Worm (Caenorhabditis elegans) whole organism, late embryonic: ENCODE data around the gene kreg-1.

ENCODE experiments used
- C38D4.7 ChIP-seq: fragments of 200-800 bp; sonication (Bioruptor generic); optimal IDR thresholded peaks from 2 replicates; lab custom pipeline; 2018; ENCODE audit warnings: mild to moderate bottlenecking, missing genetic modification characterization, moderate library complexity, missing compliant biosample characterization
- F13H6.1 ChIP-seq: sonication (generic microtip); optimal IDR thresholded peaks from 2 replicates; lab custom pipeline; 2016; ENCODE audit warnings: missing genetic modification characterization, missing compliant biosample characterization
- Y22D7AL.16 ChIP-seq: sonication (generic microtip); optimal IDR thresholded peaks from 2 replicates; lab custom pipeline; 2016; ENCODE audit warnings: missing genetic modification characterization, missing compliant biosample characterization
- ceh-14 ChIP-seq: sonication (generic microtip); optimal IDR thresholded peaks from 2 replicates; lab custom pipeline; 2016; ENCODE audit warnings: missing genotype, missing genetic modification characterization, missing compliant biosample characterization
- ceh-18 ChIP-seq: sonication (generic microtip); optimal IDR thresholded peaks from 2 replicates; lab custom pipeline; 2016; ENCODE audit warnings: missing genetic modification characterization, missing compliant biosample characterization
- ceh-22 ChIP-seq: sonication (generic microtip); optimal IDR thresholded peaks from 2 replicates; lab custom pipeline; 2017; ENCODE audit warnings: missing biosample characterization, missing genetic modification characterization
- ceh-31 ChIP-seq: sonication (generic microtip); optimal IDR thresholded peaks from 2 replicates; lab custom pipeline; 2016; ENCODE audit warnings: missing genetic modification characterization, missing compliant biosample characterization
- ceh-34 ChIP-seq: sonication (generic microtip); optimal IDR thresholded peaks from 2 replicates; lab custom pipeline; 2016; ENCODE audit warnings: mild to moderate bottlenecking, missing genetic modification characterization, missing compliant biosample characterization
- ceh-45 ChIP-seq: fragments of 200-800 bp; sonication (Bioruptor generic); IDR thresholded peaks from 2 replicates; pipeline ENCODE4 v1.3.6; 2022; ENCODE audit warnings: missing genetic modification reagents, missing genetic modification characterization, missing compliant biosample characterization
- ceh-6 ChIP-seq: fragments of 200-800 bp; sonication (Bioruptor generic); optimal IDR thresholded peaks from 2 replicates; lab custom pipeline; 2018; ENCODE audit warnings: mild to moderate bottlenecking, missing genetic modification characterization, missing compliant biosample characterization
- ceh-9 ChIP-seq: sonication (generic microtip); optimal IDR thresholded peaks from 2 replicates; lab custom pipeline; 2016; ENCODE audit warnings: mild to moderate bottlenecking, missing genetic modification characterization, inconsistent platforms, missing compliant biosample characterization
- dve-1 ChIP-seq: sonication (generic microtip); optimal IDR thresholded peaks from 2 replicates; lab custom pipeline; 2017; ENCODE audit warnings: antibody characterized with exemption, mild to moderate bottlenecking, missing genetic modification characterization, missing compliant biosample characterization
- elt-2 ChIP-seq: sonication (generic microtip); optimal IDR thresholded peaks from 2 replicates; lab custom pipeline; 2016; ENCODE audit warnings: missing genetic modification reagents, missing genetic modification characterization, missing compliant biosample characterization
- eyg-1 ChIP-seq: sonication (generic microtip); optimal IDR thresholded peaks from 2 replicates; lab custom pipeline; 2016; ENCODE audit warnings: missing genotype, missing genetic modification characterization, missing compliant biosample characterization
- fax-1 ChIP-seq: sonication (generic microtip); optimal IDR thresholded peaks from 2 replicates; lab custom pipeline; 2016; ENCODE audit warnings: missing genotype, missing genetic modification characterization, missing compliant biosample characterization
- fkh-10 ChIP-seq: fragments of 150-350 bp; optimal IDR thresholded peaks from 2 replicates; lab custom pipeline; 2014; ENCODE audit warnings: missing biosample characterization, missing genetic modification reagents, missing genetic modification characterization
- fkh-6 ChIP-seq: sonication (generic microtip); optimal IDR thresholded peaks from 2 replicates; lab custom pipeline; 2016; ENCODE audit warnings: missing genetic modification characterization, missing compliant biosample characterization
- hlh-13 ChIP-seq: fragments of 200-800 bp; sonication (Bioruptor generic); optimal IDR thresholded peaks from 2 replicates; lab custom pipeline; 2018; ENCODE audit warnings: mild to moderate bottlenecking, missing genetic modification characterization, missing compliant biosample characterization
- hlh-6 ChIP-seq: sonication (generic microtip); optimal IDR thresholded peaks from 2 replicates; lab custom pipeline; 2016; ENCODE audit warnings: missing genotype, missing genetic modification characterization, missing compliant biosample characterization
- hlh-8 ChIP-seq: sonication (generic microtip); optimal IDR thresholded peaks from 2 replicates; lab custom pipeline; 2016; ENCODE audit warnings: missing genotype, missing genetic modification characterization, missing compliant biosample characterization
- lin-11 ChIP-seq: fragments of 200-800 bp; sonication (Bioruptor generic); optimal IDR thresholded peaks from 2 replicates; lab custom pipeline; 2018; ENCODE audit warnings: mild to moderate bottlenecking, missing genetic modification characterization, missing compliant biosample characterization
- pha-2 ChIP-seq: sonication (generic microtip); optimal IDR thresholded peaks from 2 replicates; lab custom pipeline; 2017; ENCODE audit warnings: mild to moderate bottlenecking, missing genetic modification characterization, missing compliant biosample characterization
- pha-4 ChIP-seq: fragments of 150-350 bp; optimal IDR thresholded peaks from 2 replicates; lab custom pipeline; 2018; ENCODE audit warnings: missing biosample characterization, missing genetic modification reagents, missing genetic modification characterization
- pqm-1 ChIP-seq: sonication (generic microtip); optimal IDR thresholded peaks from 2 replicates; lab custom pipeline; 2016; ENCODE audit warnings: missing genetic modification characterization, missing compliant biosample characterization
- pros-1 ChIP-seq: fragments of 150-350 bp; optimal IDR thresholded peaks from 2 replicates; lab custom pipeline; 2014; ENCODE audit warnings: missing biosample characterization, missing genetic modification reagents, missing genetic modification characterization
- rnt-1 ChIP-seq: sonication (generic microtip); optimal IDR thresholded peaks from 2 replicates; lab custom pipeline; 2016; ENCODE audit warnings: missing genetic modification characterization, missing compliant biosample characterization
- sdc-2 ChIP-seq: sonication (generic microtip); optimal IDR thresholded peaks from 2 replicates; lab custom pipeline; 2016; ENCODE audit warnings: missing genotype, missing genetic modification characterization, missing compliant biosample characterization
- sox-2 ChIP-seq: fragments of 200-800 bp; sonication (Bioruptor generic); IDR thresholded peaks from 2 replicates; pipeline ENCODE4 v1.3.6; 2022; ENCODE audit warnings: missing genetic modification reagents, missing genetic modification characterization, missing compliant biosample characterization
- sox-4 ChIP-seq: sonication (generic microtip); optimal IDR thresholded peaks from 2 replicates; lab custom pipeline; 2017; ENCODE audit warnings: mild to moderate bottlenecking, missing genetic modification characterization, inconsistent platforms, missing compliant biosample characterization
- syd-9 ChIP-seq: sonication (generic microtip); optimal IDR thresholded peaks from 2 replicates; lab custom pipeline; 2016; ENCODE audit warnings: mild to moderate bottlenecking, missing genetic modification characterization, moderate library complexity, missing compliant biosample characterization
- tbx-2 ChIP-seq: sonication (generic microtip); optimal IDR thresholded peaks from 2 replicates; lab custom pipeline; 2016; ENCODE audit warnings: missing genetic modification characterization, missing compliant biosample characterization
- ttx-3 ChIP-seq: sonication (generic microtip); optimal IDR thresholded peaks from 2 replicates; lab custom pipeline; 2016; ENCODE audit warnings: missing genetic modification reagents, missing genetic modification characterization, missing compliant biosample characterization
- unc-3 ChIP-seq, 2 experiments: fragments of 200-800 bp in 1 of 2; sonication (Bioruptor generic) in 1 of 2; sonication (generic microtip) in 1 of 2; conservative IDR thresholded peaks in 1 of 2; optimal IDR thresholded peaks in 1 of 2; 2 replicates each; pipeline versions ENCODE4 v1.3.6 to Lab custom; 2016 to 2022; ENCODE audit warnings: missing compliant biosample characterization in 2 of 2, missing genetic modification characterization in 2 of 2, missing genetic modification reagents in 1 of 2
- unc-55 ChIP-seq: sonication (generic microtip); optimal IDR thresholded peaks from 2 replicates; lab custom pipeline; 2017; ENCODE audit warnings: missing biosample characterization, missing genetic modification reagents, missing genetic modification characterization
- unc-86 ChIP-seq: sonication (generic microtip); optimal IDR thresholded peaks from 2 replicates; lab custom pipeline; 2016; ENCODE audit warnings: missing genetic modification characterization, missing compliant biosample characterization
- ztf-16 ChIP-seq: sonication (generic microtip); optimal IDR thresholded peaks from 2 replicates; lab custom pipeline; 2017; ENCODE audit warnings: missing genetic modification characterization, missing compliant biosample characterization

The kreg-1 gene

ce11 chrX:8719888-8720287 lies 10.3 kb downstream of the kreg-1 start:
- TF ChIP-seq Y22D7AL.16 (tag; lab: Kevin White, UChicago), result no peak
- no peak for TF ChIP-seq fkh-10 (GFP tag; lab: Kevin White, UChicago)
- TF ChIP-seq sdc-2 (tag; lab: Kevin White, UChicago), result no peak
- no peak for TF ChIP-seq fkh-6 (tag; lab: Kevin White, UChicago)
- no peak for TF ChIP-seq lin-11 (tag; lab: Kevin White, UChicago)
- TF ChIP-seq C38D4.7 (GFP tag; lab: Kevin White, UChicago), result no peak
- no peak for TF ChIP-seq sox-2 (GFP tag; lab: Robert Waterston, UW)
- TF ChIP-seq pqm-1, result no peak
- TF ChIP-seq tbx-2, result no peak
- TF ChIP-seq sox-4, result no peak
- no peak for TF ChIP-seq syd-9 (tag; lab: Kevin White, UChicago)
- TF ChIP-seq pros-1, result no peak
- no peak for TF ChIP-seq hlh-13 (GFP tag; lab: Kevin White, UChicago)
- no peak for TF ChIP-seq dve-1 (tag; lab: Kevin White, UChicago)
- no peak for TF ChIP-seq ceh-22 (tag; lab: Kevin White, UChicago)
- TF ChIP-seq ceh-31 (tag; lab: Kevin White, UChicago), result no peak
- no peak for TF ChIP-seq rnt-1
- no peak for TF ChIP-seq F13H6.1 (tag; lab: Kevin White, UChicago)
- no peak for TF ChIP-seq hlh-8 (tag; lab: Kevin White, UChicago)

- no peak for TF ChIP-seq ceh-31 (tag; lab: Kevin White, UChicago)
- TF ChIP-seq ceh-45, result no peak
- no peak for TF ChIP-seq ceh-6
Measured at ce11 chrX:8720658-8721057, 11.1 kb downstream of the kreg-1 start, which contains the start of gene F53A9.9. Gene F53A9.9, minus strand, starts transcription at chrX:8720758.

DNA sequence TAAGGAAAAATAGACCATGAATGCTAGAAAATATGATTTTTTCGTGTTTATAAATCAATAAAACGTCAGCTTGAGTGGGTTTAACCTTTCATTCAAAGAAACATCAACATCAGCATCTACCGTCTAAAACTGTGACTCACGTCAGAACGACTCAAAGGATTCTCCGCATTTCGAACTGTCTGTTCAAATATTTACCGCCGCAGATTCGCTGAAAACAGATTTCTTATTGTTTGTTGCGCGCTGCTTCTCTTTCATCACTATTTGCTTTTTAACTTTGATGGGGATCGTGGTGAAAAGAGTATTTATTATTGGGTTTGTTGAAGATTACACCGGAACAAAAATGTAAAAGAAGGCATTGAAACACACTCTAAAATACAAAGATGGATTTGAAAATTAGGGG lies 11.7 kb downstream of the kreg-1 start:
- TF ChIP-seq ceh-34 (tag; lab: Kevin White, UChicago), result no peak
- TF ChIP-seq ceh-18 (tag; lab: Kevin White, UChicago), result no peak
- TF ChIP-seq sdc-2 (tag; lab: Kevin White, UChicago), result no peak
- TF ChIP-seq ceh-31 (tag; lab: Kevin White, UChicago), result no peak
- TF ChIP-seq fkh-10 (GFP tag; lab: Kevin White, UChicago), result no peak
- TF ChIP-seq pha-4 (tag; lab: Kevin White, UChicago), result no peak
- no peak for TF ChIP-seq unc-3 (GFP tag; conservative IDR thresholded peaks at IDR 0.05; lab: Robert Waterston, UW)
- TF ChIP-seq unc-3 (tag; optimal IDR thresholded peaks at IDR 0.05; lab: Kevin White, UChicago), result no peak
- TF ChIP-seq fkh-6 (tag; lab: Kevin White, UChicago), result no peak
- no peak for TF ChIP-seq elt-2
- TF ChIP-seq ttx-3 (tag; lab: Kevin White, UChicago), result no peak
- TF ChIP-seq eyg-1 (tag; lab: Kevin White, UChicago), result no peak
- TF ChIP-seq pros-1, result no peak
- TF ChIP-seq hlh-6 (tag; lab: Kevin White, UChicago), result no peak

ce11 chrX:8723127-8723600 lies 13.6 kb downstream of the kreg-1 start, which contains the start of gene tnt-2:
Gene tnt-2, minus strand, starts transcription at chrX:8723550.
- no peak for TF ChIP-seq ceh-14 (tag; lab: Kevin White, UChicago)
- no peak for TF ChIP-seq unc-55 (GFP tag; lab: Kevin White, UChicago)
- TF ChIP-seq ceh-22 (tag; lab: Kevin White, UChicago), result no peak
- TF ChIP-seq ceh-9 (tag; lab: Kevin White, UChicago), result no peak
- no peak for TF ChIP-seq ceh-6
- TF ChIP-seq pqm-1, result no peak
- TF ChIP-seq unc-86 (tag; lab: Kevin White, UChicago), result no peak
- TF ChIP-seq ztf-16 (tag; lab: Kevin White, UChicago), result no peak
- TF ChIP-seq fax-1 (tag; lab: Kevin White, UChicago), result no peak
- no peak for TF ChIP-seq pha-2 (tag; lab: Kevin White, UChicago)
- no peak for TF ChIP-seq C38D4.7 (GFP tag; lab: Kevin White, UChicago)
